Fruit fly (Drosophila melanogaster): ENCODE results near the gene Dd.
A peak's percentile ranks its signal among the peaks of the same experiment; 100 is the strongest.

Gene Dd

dm6 chrX:21349800-21350309 is 26.0 kb upstream of the Dd start, which contains the start of the genes peng and sol (continued):
- TF ChIP-seq ara (GFP tag; IDR thresholded peaks at IDR 0.05) = peak; percentile 48; the same call in 1 of the 2 replicates
- peak; percentile 54 for TF ChIP-seq CG15514 (GFP tag; optimal IDR thresholded peaks at IDR 0.05)
- TF ChIP-seq CG10959 (GFP tag; IDR thresholded peaks at IDR 0.05) = no peak
- TF ChIP-seq CG1832 (GFP tag; optimal IDR thresholded peaks at IDR 0.05) = no peak
- peak; percentile 69 for TF ChIP-seq CG3847 (GFP tag; IDR thresholded peaks at IDR 0.05)
- no peak for TF ChIP-seq Dfd (GFP tag; optimal IDR thresholded peaks at IDR 0.05)
- peak; percentile 100 for TF ChIP-seq CG8290 (GFP tag; optimal IDR thresholded peaks at IDR 0.05)
- peak; percentile 98 to 100 for TF ChIP-seq CG8290 (tag; optimal IDR thresholded peaks at IDR 0.05)
- peak; percentile 84 for TF ChIP-seq Xbp1 (GFP tag; optimal IDR thresholded peaks at IDR 0.05)
- TF ChIP-seq CG31388 (GFP tag; optimal IDR thresholded peaks at IDR 0.05) = peak; percentile 17
- no peak for TF ChIP-seq CG4360 (GFP tag; IDR thresholded peaks at IDR 0.05)
- TF ChIP-seq tap (tag; optimal IDR thresholded peaks at IDR 0.05) = no peak
- TF ChIP-seq tup (GFP tag; optimal IDR thresholded peaks at IDR 0.05) = no peak
- peak; percentile 46 for TF ChIP-seq trh (GFP tag; optimal IDR thresholded peaks at IDR 0.05)
- peak; percentile 47 for TF ChIP-seq ewg (GFP tag; optimal IDR thresholded peaks at IDR 0.05)
- peak; percentile 42 for TF ChIP-seq D19B (GFP tag; optimal IDR thresholded peaks at IDR 0.05)
- TF ChIP-seq chm (GFP tag; IDR thresholded peaks at IDR 0.05) = no peak
- no peak for TF ChIP-seq CG11696 (GFP tag; IDR thresholded peaks at IDR 0.05)
- peak; percentile 14 for TF ChIP-seq CG1792 (GFP tag; optimal IDR thresholded peaks at IDR 0.05)
- TF ChIP-seq CG12071 (GFP tag; optimal IDR thresholded peaks at IDR 0.05) = no peak
- TF ChIP-seq cad (GFP tag; optimal IDR thresholded peaks at IDR 0.05) = no peak
- peak; percentile 78 for TF ChIP-seq bab2 (GFP tag; optimal IDR thresholded peaks at IDR 0.05)
- no peak for TF ChIP-seq hbn (GFP tag; IDR thresholded peaks at IDR 0.05; ENCODE audit: partially characterized antibody)
- TF ChIP-seq CG8359 (GFP tag; optimal IDR thresholded peaks at IDR 0.05; ENCODE audit: borderline replicate concordance) = peak; percentile 10
- no peak for TF ChIP-seq Doc2 (GFP tag; IDR thresholded peaks at IDR 0.05)
- TF ChIP-seq en (GFP tag; optimal IDR thresholded peaks at IDR 0.05) = peak; percentile 38
- TF ChIP-seq fu2 (GFP tag; optimal IDR thresholded peaks at IDR 0.05) = peak; percentile 65
- peak; percentile 51; the same call in 1 of the 2 replicates for TF ChIP-seq ssp (GFP tag; IDR thresholded peaks at IDR 0.05)
- TF ChIP-seq CG4282 (GFP tag; optimal IDR thresholded peaks at IDR 0.05) = peak; percentile 34
- TF ChIP-seq CG12942 (GFP tag; optimal IDR thresholded peaks at IDR 0.05) = peak; percentile 78
- TF ChIP-seq CG34422 (GFP tag; IDR thresholded peaks at IDR 0.05) = no peak; the same call in 2 of the 3 replicates
- TF ChIP-seq grau (tag; optimal IDR thresholded peaks at IDR 0.05) = peak; percentile 97
- peak; percentile 41; the same call in 1 of the 3 replicates for TF ChIP-seq zfh1 (GFP tag; IDR thresholded peaks at IDR 0.05)
- no peak for TF ChIP-seq run (tag; optimal IDR thresholded peaks at IDR 0.05)
- peak; percentile 35; the same call in 1 of the 2 replicates for TF ChIP-seq amos (GFP tag; IDR thresholded peaks at IDR 0.05; ENCODE audit: partially characterized antibody)
- peak; percentile 0 for TF ChIP-seq CG17186 (GFP tag; optimal IDR thresholded peaks at IDR 0.05)
- TF ChIP-seq abd-A (tag; optimal IDR thresholded peaks at IDR 0.05) = no peak
- TF ChIP-seq NfI (GFP tag; optimal IDR thresholded peaks at IDR 0.05) = peak; percentile 69
- no peak for TF ChIP-seq Dip2 (GFP tag; IDR thresholded peaks at IDR 0.05)
- TF ChIP-seq CG6272 (GFP tag; IDR thresholded peaks at IDR 0.05) = no peak
- peak; percentile 2 for TF ChIP-seq CG3838 (GFP tag; optimal IDR thresholded peaks at IDR 0.05)
- TF ChIP-seq sqz (GFP tag; optimal IDR thresholded peaks at IDR 0.05) = no peak
- peak; percentile 67 to 75 for TF ChIP-seq Pdp1 (GFP tag; optimal IDR thresholded peaks at IDR 0.05)
- TF ChIP-seq stwl (tag; optimal IDR thresholded peaks at IDR 0.05) = peak; percentile 86
- peak; percentile 12 for TF ChIP-seq CG7271 (tag; optimal IDR thresholded peaks at IDR 0.05)
- peak; percentile 36 for TF ChIP-seq vfl (GFP tag; optimal IDR thresholded peaks at IDR 0.05)
- peak; percentile 37 for TF ChIP-seq YL-1 (GFP tag; optimal IDR thresholded peaks at IDR 0.05)
- peak; percentile 72 for TF ChIP-seq Meics (GFP tag; optimal IDR thresholded peaks at IDR 0.05)
- TF ChIP-seq CG12769 (tag; optimal IDR thresholded peaks at IDR 0.05) = no peak
- TF ChIP-seq CG6689 (GFP tag; IDR thresholded peaks at IDR 0.05) = peak; percentile 54
- no peak for TF ChIP-seq Poxn (GFP tag; IDR thresholded peaks at IDR 0.05)

All from whole organism, embryonic.